Worm (Caenorhabditis elegans): ENCODE measurements around the gene T25B2.3.

Gene T25B2.3

DNA sequence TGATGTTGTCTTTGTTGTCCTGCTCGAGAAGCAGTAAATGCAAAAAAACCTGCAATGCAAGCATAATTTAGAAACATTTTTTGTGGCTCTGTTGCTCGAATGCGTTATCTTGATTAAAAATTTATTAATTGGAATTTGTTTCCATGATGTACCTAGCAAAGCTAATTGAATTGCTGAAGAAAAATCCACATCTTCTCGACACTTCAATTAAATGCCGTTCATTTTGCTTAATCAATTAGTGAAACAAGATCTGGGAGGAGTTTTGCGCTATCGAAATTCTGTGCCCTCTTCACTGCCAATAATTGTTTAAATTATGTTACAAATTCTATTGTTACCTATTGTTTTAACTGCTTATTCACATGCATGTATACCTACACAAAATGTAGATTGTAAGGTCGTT lies at the start of gene T25B2.3:
Gene T25B2.3, plus strand, starts transcription at position 301 of the 400 bp plus-strand sequence.
- TF ChIP-seq blmp-1 (tag; optimal IDR thresholded peaks at IDR 0.05), result no peak
- TF ChIP-seq unc-130 (tag; optimal IDR thresholded peaks at IDR 0.05), result no peak
- TF ChIP-seq dsc-1 (tag; optimal IDR thresholded peaks at IDR 0.05), result no peak
- no peak for TF ChIP-seq ztf-11 (tag; optimal IDR thresholded peaks at IDR 0.05)
- no peak for TF ChIP-seq unc-86 (tag; optimal IDR thresholded peaks at IDR 0.05)
- TF ChIP-seq F16B12.6 (tag; optimal IDR thresholded peaks at IDR 0.05), result no peak
- TF ChIP-seq xbp-1 (tag; optimal IDR thresholded peaks at IDR 0.05), result no peak
- no peak for TF ChIP-seq sptf-1 (tag; optimal IDR thresholded peaks at IDR 0.05)
- no peak for TF ChIP-seq rnt-1 (tag; optimal IDR thresholded peaks at IDR 0.05)

DNA sequence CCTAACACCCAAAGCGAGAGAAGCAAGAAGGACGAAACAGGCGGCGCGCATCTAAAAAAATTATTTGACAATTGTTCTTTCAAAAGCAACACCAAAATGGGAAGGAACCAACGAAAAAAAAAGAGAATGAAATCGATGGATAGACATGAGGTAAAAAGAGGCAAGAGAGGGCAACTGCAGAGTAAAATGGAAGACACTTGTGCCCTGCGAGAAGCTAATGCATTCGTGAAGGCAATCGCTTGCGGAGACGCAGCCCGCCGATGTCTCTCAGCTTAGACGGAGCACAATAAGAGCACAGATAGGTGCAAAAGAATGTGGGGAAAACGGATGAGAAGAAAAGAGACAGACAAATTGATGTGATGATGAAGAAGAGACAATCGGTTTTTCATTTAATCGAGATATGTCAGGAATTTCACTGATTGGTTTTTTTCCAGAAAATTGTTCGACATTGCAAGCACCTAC lies 47.7 kb upstream of the T25B2.3 start, which contains the start of gene C15H9.9:
Gene C15H9.9, minus strand, starts transcription at position 51 of the 462 bp plus-strand sequence.
- TF ChIP-seq ceh-8 (GFP tag; optimal IDR thresholded peaks at IDR 0.05), result no peak
- peak; percentile 76 for TF ChIP-seq lin-14 (GFP tag; optimal IDR thresholded peaks at IDR 0.05)
- TF ChIP-seq lin-13 (GFP tag; optimal IDR thresholded peaks at IDR 0.05), result no peak
- TF ChIP-seq lsy-2 (tag; optimal IDR thresholded peaks at IDR 0.05), result peak in 1 of 2 experiments; percentile 30
- no peak for TF ChIP-seq isw-1 (GFP tag; IDR thresholded peaks at IDR 0.05)
- TF ChIP-seq lin-35 (GFP tag; optimal IDR thresholded peaks at IDR 0.05), result no peak
- no peak for TF ChIP-seq ces-1 (GFP tag; optimal IDR thresholded peaks at IDR 0.05)
- peak; percentile 57 for TF ChIP-seq dsc-1 (tag; optimal IDR thresholded peaks at IDR 0.05)
- TF ChIP-seq rnt-1 (tag; optimal IDR thresholded peaks at IDR 0.05), result peak; percentile 44
- no peak for TF ChIP-seq nhr-11 (tag; optimal IDR thresholded peaks at IDR 0.05)
- TF ChIP-seq vab-15 (tag; optimal IDR thresholded peaks at IDR 0.05), result no peak
- TF ChIP-seq efl-1 (optimal IDR thresholded peaks at IDR 0.05), result no peak
- no peak for TF ChIP-seq efl-1 (GFP tag; optimal IDR thresholded peaks at IDR 0.05 in 1 of 2)
- no peak for TF ChIP-seq unc-130 (tag; optimal IDR thresholded peaks at IDR 0.05)
- TF ChIP-seq tbx-2 (tag; optimal IDR thresholded peaks at IDR 0.05), result peak; percentile 47
- no peak for TF ChIP-seq egl-27 (tag; optimal IDR thresholded peaks at IDR 0.05)
- no peak for TF ChIP-seq nhr-237 (tag; optimal IDR thresholded peaks at IDR 0.05)
- TF ChIP-seq irx-1 (tag; optimal IDR thresholded peaks at IDR 0.05), result no peak
- peak; percentile 32 for TF ChIP-seq fkh-10 (GFP tag; optimal IDR thresholded peaks at IDR 0.05)
- no peak for TF ChIP-seq ztf-4 (tag; optimal IDR thresholded peaks at IDR 0.05)
- no peak for TF ChIP-seq snpc-4 (tag; optimal IDR thresholded peaks at IDR 0.05)
- TF ChIP-seq blmp-1 (tag; optimal IDR thresholded peaks at IDR 0.05), result no peak
- TF ChIP-seq mef-2 (tag; optimal IDR thresholded peaks at IDR 0.05), result no peak
- no peak for TF ChIP-seq efl-3 (GFP tag; optimal IDR thresholded peaks at IDR 0.05)
- TF ChIP-seq nhr-28 (tag; optimal IDR thresholded peaks at IDR 0.05), result no peak
- no peak for TF ChIP-seq jun-1 (tag; optimal IDR thresholded peaks at IDR 0.05)
- TF ChIP-seq sptf-1 (tag; optimal IDR thresholded peaks at IDR 0.05), result no peak
- TF ChIP-seq hpl-2 (GFP tag; optimal IDR thresholded peaks at IDR 0.05), result no peak
- no peak for TF ChIP-seq F16B12.6 (tag; optimal IDR thresholded peaks at IDR 0.05)
- no peak for TF ChIP-seq nhr-12 (tag; optimal IDR thresholded peaks at IDR 0.05)
- no peak for TF ChIP-seq zip-4 (GFP tag; optimal IDR thresholded peaks at IDR 0.05)
- no peak for TF ChIP-seq nhr-84 (tag; optimal IDR thresholded peaks at IDR 0.05)
- no peak for TF ChIP-seq ets-5 (GFP tag; IDR thresholded peaks at IDR 0.05)
- TF ChIP-seq pqm-1 (tag; optimal IDR thresholded peaks at IDR 0.05), result no peak
- TF ChIP-seq lir-3 (tag; optimal IDR thresholded peaks at IDR 0.05; ENCODE audit: poor library complexity), result no peak
- TF ChIP-seq pax-3 (tag; optimal IDR thresholded peaks at IDR 0.05), result no peak
- TF ChIP-seq ceh-90 (tag; optimal IDR thresholded peaks at IDR 0.05), result no peak
- TF ChIP-seq egl-13 (tag; optimal IDR thresholded peaks at IDR 0.05), result no peak
- peak; percentile 12 for TF ChIP-seq fkh-8 (tag; optimal IDR thresholded peaks at IDR 0.05)
- no peak for TF ChIP-seq lin-15B (tag; optimal IDR thresholded peaks at IDR 0.05)
- TF ChIP-seq unc-30 (tag; optimal IDR thresholded peaks at IDR 0.05), result no peak
- TF ChIP-seq nhr-71 (tag; optimal IDR thresholded peaks at IDR 0.05), result peak; percentile 39
- no peak for TF ChIP-seq mep-1 (tag; optimal IDR thresholded peaks at IDR 0.05)
- TF ChIP-seq sup-37 (GFP tag; optimal IDR thresholded peaks at IDR 0.05), result no peak
- TF ChIP-seq grh-1 (GFP tag; IDR thresholded peaks at IDR 0.05), result no peak
- TF ChIP-seq hlh-17 (GFP tag; optimal IDR thresholded peaks at IDR 0.05; ENCODE audit: borderline replicate concordance), result no peak
- TF ChIP-seq mdl-1 (tag; optimal IDR thresholded peaks at IDR 0.05), result no peak
- TF ChIP-seq sox-4 (tag; optimal IDR thresholded peaks at IDR 0.05), result no peak
